Fruit fly (Drosophila melanogaster): ENCODE results near the gene CG14000.

Gene CG14000

dm6 chr2L:5901553-5901952, 8.5 kb downstream of the CG14000 start:
- TF ChIP-seq lola (GFP tag; optimal IDR thresholded peaks at IDR 0.05) (no peak), psq (GFP tag; optimal IDR thresholded peaks at IDR 0.05) (no peak), dl (GFP tag; optimal IDR thresholded peaks at IDR 0.05; ENCODE audit: insufficient read depth in 1 of 2, partially characterized antibody in 2 of 2) (no peak), CG32264 (GFP tag; optimal IDR thresholded peaks at IDR 0.05) (no peak)

dm6 chr2L:5899170-5899708, 10.8 kb downstream of the CG14000 start:
- no peak for TF ChIP-seq dsf (GFP tag; optimal IDR thresholded peaks at IDR 0.05; ENCODE audit: borderline replicate concordance)
- no peak for TF ChIP-seq Dif (GFP tag; optimal IDR thresholded peaks at IDR 0.05; ENCODE audit: partially characterized antibody)
- TF ChIP-seq tai (GFP tag; optimal IDR thresholded peaks at IDR 0.05) = no peak
- no peak for TF ChIP-seq psq (GFP tag; optimal IDR thresholded peaks at IDR 0.05)
- no peak for TF ChIP-seq Dfd (GFP tag; optimal IDR thresholded peaks at IDR 0.05)
- TF ChIP-seq Hr83 (GFP tag; optimal IDR thresholded peaks at IDR 0.05; ENCODE audit: poor library complexity, severe bottlenecking) = no peak
- no peak for TF ChIP-seq pan (optimal IDR thresholded peaks at IDR 0.05)
- TF ChIP-seq sage (GFP tag; optimal IDR thresholded peaks at IDR 0.05) = no peak
- TF ChIP-seq OdsH (GFP tag; optimal IDR thresholded peaks at IDR 0.05) = no peak
- TF ChIP-seq dl (GFP tag; optimal IDR thresholded peaks at IDR 0.05; ENCODE audit: insufficient read depth in 1 of 2, partially characterized antibody in 2 of 2) = no peak
- TF ChIP-seq jim (GFP tag; optimal IDR thresholded peaks at IDR 0.05) = no peak
- no peak for TF ChIP-seq Jra (GFP tag; optimal IDR thresholded peaks at IDR 0.05)
- TF ChIP-seq GATAd (GFP tag; optimal IDR thresholded peaks at IDR 0.05) = no peak
- TF ChIP-seq usp (GFP tag; optimal IDR thresholded peaks at IDR 0.05) = no peak
- no peak for TF ChIP-seq HLH106 (tag; optimal IDR thresholded peaks at IDR 0.05)
- TF ChIP-seq CG9705 (GFP tag; optimal IDR thresholded peaks at IDR 0.05) = no peak
- TF ChIP-seq h (GFP tag; optimal IDR thresholded peaks at IDR 0.05) = no peak
- no peak for TF ChIP-seq Hnf4 (GFP tag; optimal IDR thresholded peaks at IDR 0.05)
- no peak for TF ChIP-seq fru (GFP tag; optimal IDR thresholded peaks at IDR 0.05)
- no peak for TF ChIP-seq ey (GFP tag; optimal IDR thresholded peaks at IDR 0.05)

- TF ChIP-seq dmrt93B (GFP tag; optimal IDR thresholded peaks at IDR 0.05) = no peak
- TF ChIP-seq Sp1 (GFP tag; optimal IDR thresholded peaks at IDR 0.05) = no peak
- no peak for TF ChIP-seq sage (GFP tag; optimal IDR thresholded peaks at IDR 0.05)
- no peak for TF ChIP-seq fru (GFP tag; optimal IDR thresholded peaks at IDR 0.05)
- TF ChIP-seq h (GFP tag; optimal IDR thresholded peaks at IDR 0.05) = no peak
- no peak for TF ChIP-seq jim (GFP tag; optimal IDR thresholded peaks at IDR 0.05)
- no peak for TF ChIP-seq pan (optimal IDR thresholded peaks at IDR 0.05)
- TF ChIP-seq CrebA (GFP tag; optimal IDR thresholded peaks at IDR 0.05; ENCODE audit: borderline replicate concordance) = no peak
- no peak for TF ChIP-seq N (GFP tag; optimal IDR thresholded peaks at IDR 0.05)
- no peak for TF ChIP-seq sv (GFP tag; optimal IDR thresholded peaks at IDR 0.05)
- TF ChIP-seq dsf (GFP tag; optimal IDR thresholded peaks at IDR 0.05; ENCODE audit: borderline replicate concordance) = no peak
- no peak for TF ChIP-seq foxo (GFP tag; optimal IDR thresholded peaks at IDR 0.05)
- no peak for TF ChIP-seq Hnf4 (GFP tag; optimal IDR thresholded peaks at IDR 0.05)
- no peak for TF ChIP-seq br (GFP tag; optimal IDR thresholded peaks at IDR 0.05)
- no peak for TF ChIP-seq Vsx2 (GFP tag; optimal IDR thresholded peaks at IDR 0.05; ENCODE audit: partially characterized antibody)
- TF ChIP-seq Hr83 (GFP tag; optimal IDR thresholded peaks at IDR 0.05; ENCODE audit: poor library complexity, severe bottlenecking) = no peak
These were observed 15.6 kb downstream of the CG14000 start for dm6 chr2L:5894533-5894932.

- TF ChIP-seq Dif (GFP tag; optimal IDR thresholded peaks at IDR 0.05; ENCODE audit: partially characterized antibody) (no peak), foxo (GFP tag; optimal IDR thresholded peaks at IDR 0.05) (no peak), Hr83 (GFP tag; optimal IDR thresholded peaks at IDR 0.05; ENCODE audit: poor library complexity, severe bottlenecking) (no peak), pan (optimal IDR thresholded peaks at IDR 0.05) (no peak), Hnf4 (GFP tag; optimal IDR thresholded peaks at IDR 0.05) (no peak), dl (GFP tag; optimal IDR thresholded peaks at IDR 0.05; ENCODE audit: insufficient read depth in 1 of 2, partially characterized antibody in 2 of 2) (no peak), CG9705 (GFP tag; optimal IDR thresholded peaks at IDR 0.05) (no peak), Vsx2 (GFP tag; optimal IDR thresholded peaks at IDR 0.05; ENCODE audit: partially characterized antibody) (no peak), CG32264 (GFP tag; optimal IDR thresholded peaks at IDR 0.05) (no peak), Mio (GFP tag; optimal IDR thresholded peaks at IDR 0.05) (no peak)
These were observed 16.3 kb downstream of the CG14000 start, which contains the start of gene Acp26Aa for dm6 chr2L:5893796-5894195. TSS of gene Acp26Aa (minus strand) at chr2L:5893896.

All from whole organism, wandering third instar larva.